Worm (Caenorhabditis elegans) whole organism, midembryonic: ENCODE measurements around the gene T03G6.3.

Experiments
- T22C8.4 ChIP-seq: fragments of 200-800 bp; sonication (Bioruptor generic); IDR thresholded peaks from 2 replicates; pipeline ENCODE4 v1.3.6; 2022; ENCODE audit warnings: missing genetic modification characterization, missing compliant biosample characterization
- cog-1 ChIP-seq: sonication (generic microtip); optimal IDR thresholded peaks from 2 replicates; lab custom pipeline; 2016; ENCODE audit warnings: missing genetic modification characterization, missing compliant biosample characterization
- flt-1 ChIP-seq: fragments of 200-800 bp; sonication (Bioruptor generic); IDR thresholded peaks from 2 replicates; pipeline ENCODE4 v1.3.6; 2022; ENCODE audit warnings: missing genetic modification characterization, missing compliant biosample characterization
- klf-2 ChIP-seq: fragments of 200-800 bp; sonication (Bioruptor generic); conservative IDR thresholded peaks from 2 replicates; pipeline ENCODE4 v1.3.6; 2022; ENCODE audit warnings: missing genetic modification reagents, missing genetic modification characterization, missing compliant biosample characterization
- med-1 ChIP-seq: sonication (generic microtip); optimal IDR thresholded peaks from 2 replicates; lab custom pipeline; 2017; ENCODE audit warnings: missing genetic modification characterization, mild to moderate bottlenecking, missing compliant biosample characterization, antibody characterized with exemption, missing genetic modification reagents; ENCODE audit not compliant: insufficient read depth
- ref-1 ChIP-seq: fragments of 200-800 bp; sonication (Bioruptor generic); conservative IDR thresholded peaks from 2 replicates; pipeline ENCODE4 v1.3.6; 2022; ENCODE audit warnings: missing genetic modification reagents, missing genetic modification characterization, missing compliant biosample characterization
- tab-1 ChIP-seq: fragments of 200-800 bp; sonication (Bioruptor generic); IDR thresholded peaks from 2 replicates; pipeline ENCODE4 v1.3.6; 2022; ENCODE audit warnings: missing genetic modification characterization, missing compliant biosample characterization
- ztf-23 ChIP-seq: fragments of 200-800 bp; sonication (Bioruptor generic); IDR thresholded peaks from 2 replicates; pipeline ENCODE4 v1.3.6; 2022; ENCODE audit warnings: missing genetic modification reagents, missing genetic modification characterization, missing compliant biosample characterization
- ztf-29 ChIP-seq: fragments of 200-800 bp; sonication (Bioruptor generic); IDR thresholded peaks from 2 replicates; pipeline ENCODE4 v1.3.6; 2022; ENCODE audit warnings: missing genetic modification reagents, missing genetic modification characterization, missing compliant biosample characterization

- TF ChIP-seq ref-1 (no peak), T22C8.4 (no peak), flt-1 (GFP tag; lab: Robert Waterston, UW) (no peak), ztf-29 (GFP tag; lab: Robert Waterston, UW) (no peak), cog-1 (no peak), klf-2 (GFP tag; lab: Robert Waterston, UW) (no peak), ztf-23 (no peak), tab-1 (0 out of 2 replicates have a peak, but pooled peaks have one; percentile 9), med-1 (GFP tag; lab: Kevin White, UChicago) (no peak)
Measured at ce11 chrX:2598833-2599279, 16.7 kb downstream of the T03G6.3 start.
